Fruit fly (Drosophila melanogaster) whole organism, embryonic: Measurements from ENCODE around the gene CG6345.

Experiments used
- ATbp ChIP-seq: fragments of 200-800 bp; sonication (Bioruptor generic); optimal IDR thresholded peaks from 2 replicates; lab custom pipeline; 2017; ENCODE audit warnings: missing biosample characterization, mild to moderate bottlenecking, missing genetic modification characterization, missing genetic modification reagents
- CG10565 ChIP-seq: fragments of 200-800 bp; sonication (Bioruptor generic); optimal IDR thresholded peaks from 3 replicates; lab custom pipeline; 2016; ENCODE audit warnings: missing biosample characterization, mild to moderate bottlenecking, missing genetic modification characterization
- CG11504 ChIP-seq: fragments of 200-800 bp; sonication (Bioruptor generic); optimal IDR thresholded peaks from 3 replicates; lab custom pipeline; 2019; ENCODE audit warnings: missing biosample characterization, mild to moderate bottlenecking, missing genetic modification characterization, moderate library complexity
- CG13424 ChIP-seq: fragments of 200-800 bp; sonication (Bioruptor generic); optimal IDR thresholded peaks from 2 replicates; lab custom pipeline; 2019; ENCODE audit warnings: missing biosample characterization, mild to moderate bottlenecking, missing genetic modification characterization, moderate library complexity
- CG13775 ChIP-seq: fragments of 200-800 bp; sonication (Bioruptor generic); optimal IDR thresholded peaks from 3 replicates; lab custom pipeline; 2017; ENCODE audit warnings: missing biosample characterization, mild to moderate bottlenecking, missing genetic modification characterization
- CG15269 ChIP-seq: fragments of 200-800 bp; sonication (Bioruptor generic); optimal IDR thresholded peaks from 2 replicates; lab custom pipeline; 2018; ENCODE audit warnings: missing biosample characterization, mild to moderate bottlenecking, missing genetic modification characterization, moderate library complexity
- CG15479 ChIP-seq: fragments of 200-800 bp; sonication (Bioruptor generic); optimal IDR thresholded peaks from 3 replicates; lab custom pipeline; 2019; ENCODE audit warnings: missing biosample characterization, mild to moderate bottlenecking, missing genetic modification characterization, moderate library complexity
- CG15514 ChIP-seq: fragments of 200-800 bp; sonication (Bioruptor generic); optimal IDR thresholded peaks from 3 replicates; lab custom pipeline; 2017; ENCODE audit warnings: missing biosample characterization, missing genetic modification characterization, mild to moderate bottlenecking, moderate library complexity, missing genetic modification reagents
- CG17328 ChIP-seq: fragments of 200-800 bp; sonication (Bioruptor generic); IDR thresholded peaks from 2 replicates; pipeline ENCODE4 v1.3.6; 2022; ENCODE audit warnings: missing biosample characterization, missing genetic modification characterization
- CG2678 ChIP-seq: fragments of 200-800 bp; sonication (Bioruptor generic); optimal IDR thresholded peaks from 3 replicates; lab custom pipeline; 2019; ENCODE audit warnings: missing biosample characterization, mild to moderate bottlenecking, missing genetic modification characterization, moderate library complexity
- CG3065 ChIP-seq: fragments of 200-800 bp; sonication (Bioruptor generic); optimal IDR thresholded peaks from 2 replicates; lab custom pipeline; 2016; ENCODE audit warnings: missing biosample characterization, missing genetic modification characterization
- CG31224 ChIP-seq: fragments of 200-800 bp; sonication (Bioruptor generic); IDR thresholded peaks from 2 replicates; pipeline ENCODE4 v1.3.6; 2022; ENCODE audit warnings: missing biosample characterization, missing genetic modification characterization
- CG33213 ChIP-seq: fragments of 200-800 bp; sonication (Bioruptor generic); optimal IDR thresholded peaks from 3 replicates; lab custom pipeline; 2016; ENCODE audit warnings: missing biosample characterization, missing genetic modification characterization
- CG33557 ChIP-seq: fragments of 200-800 bp; sonication (Bioruptor generic); optimal IDR thresholded peaks from 2 replicates; lab custom pipeline; 2019; ENCODE audit warnings: missing biosample characterization, mild to moderate bottlenecking, missing genetic modification characterization, moderate library complexity
- CG4424 ChIP-seq: fragments of 200-800 bp; sonication (Bioruptor generic); optimal IDR thresholded peaks from 3 replicates; lab custom pipeline; 2016; ENCODE audit warnings: missing biosample characterization, missing genetic modification characterization
- CG4730 ChIP-seq: fragments of 200-800 bp; sonication (Bioruptor generic); IDR thresholded peaks from 2 replicates; pipeline ENCODE4 v1.3.6; 2022; ENCODE audit warnings: missing biosample characterization, missing genetic modification characterization
- CG6254 ChIP-seq: fragments of 200-800 bp; sonication (Bioruptor generic); optimal IDR thresholded peaks from 3 replicates; lab custom pipeline; 2017; ENCODE audit warnings: mild to moderate bottlenecking, missing biosample characterization, missing genetic modification reagents, missing genetic modification characterization
- CG6813 ChIP-seq: fragments of 200-800 bp; sonication (Bioruptor generic); optimal IDR thresholded peaks from 2 replicates; lab custom pipeline; 2017; ENCODE audit warnings: missing biosample characterization, missing genetic modification characterization, mild to moderate bottlenecking, moderate library complexity, missing genetic modification reagents
- CG8924 ChIP-seq: fragments of 200-800 bp; optimal IDR thresholded peaks from 3 replicates; lab custom pipeline; 2019; ENCODE audit warnings: missing biosample characterization, mild to moderate bottlenecking, missing genetic modification characterization, moderate library complexity
- CG9797 ChIP-seq: fragments of 200-800 bp; sonication (Bioruptor generic); optimal IDR thresholded peaks from 3 replicates; lab custom pipeline; 2018; ENCODE audit warnings: missing biosample characterization, mild to moderate bottlenecking, missing genetic modification characterization
- Doc2 ChIP-seq: fragments of 200-800 bp; sonication (Bioruptor generic); IDR thresholded peaks from 2 replicates; pipeline ENCODE4 v1.3.6; 2022; ENCODE audit warnings: missing biosample characterization, missing genetic modification characterization
- E2f1 ChIP-seq: fragments of 200-800 bp; sonication (Bioruptor generic); IDR thresholded peaks from 2 replicates; pipeline ENCODE4 v1.3.6; 2022; ENCODE audit warnings: missing biosample characterization, missing genetic modification characterization
- Hmr ChIP-seq: fragments of 200-800 bp; sonication (Bioruptor generic); optimal IDR thresholded peaks from 3 replicates; lab custom pipeline; 2017; ENCODE audit warnings: mild to moderate bottlenecking, missing biosample characterization, missing genetic modification reagents, missing genetic modification characterization
- Med ChIP-seq: fragments of 200-800 bp; sonication (Bioruptor generic); peaks from one replicate; lab custom pipeline; 2016; ENCODE audit warnings: missing biosample characterization, missing genetic modification characterization, mild to moderate bottlenecking, inconsistent platforms, moderate library complexity
- Scr ChIP-seq: fragments of 200-800 bp; sonication (Bioruptor generic); IDR thresholded peaks from 2 replicates; pipeline ENCODE4 v1.3.6; 2022; ENCODE audit warnings: missing biosample characterization, missing genetic modification characterization; ENCODE audit not compliant: partially characterized antibody
- Sox102F ChIP-seq: fragments of 200-800 bp; sonication (Bioruptor generic); optimal IDR thresholded peaks from 2 replicates; lab custom pipeline; 2018; ENCODE audit warnings: missing biosample characterization, mild to moderate bottlenecking, missing genetic modification characterization, moderate library complexity
- Spps ChIP-seq: fragments of 200-800 bp; sonication (Bioruptor generic); optimal IDR thresholded peaks from 2 replicates; lab custom pipeline; 2018; ENCODE audit warnings: missing biosample characterization, mild to moderate bottlenecking, missing genetic modification characterization
- Stat92E ChIP-seq, 3 experiments: fragments of >200 bp in 2 of 3; fragments of 200-800 bp in 1 of 3; sonication (Bioruptor generic) in 1 of 3; optimal IDR thresholded peaks; 2 replicates each; lab custom pipeline; 2017 to 2019; ENCODE audit warnings: missing biosample characterization in 3 of 3, missing genetic modification characterization in 3 of 3, mild to moderate bottlenecking in 1 of 3, moderate library complexity in 1 of 3
- Trl ChIP-seq, 3 experiments: fragments of >200 bp in 2 of 3; fragments of 200-800 bp in 1 of 3; sonication (Bioruptor generic) in 1 of 3; optimal IDR thresholded peaks; 2 replicates in 1 of 3; 3 replicates in 2 of 3; lab custom pipeline; 2016 to 2017; ENCODE audit warnings: missing biosample characterization in 1 of 3, missing genetic modification characterization in 1 of 3
- br ChIP-seq: fragments of >200 bp; optimal IDR thresholded peaks from 2 replicates; lab custom pipeline; 2017
- bsh ChIP-seq, 2 experiments: fragments of 200-800 bp; sonication (Bioruptor generic); optimal IDR thresholded peaks; 2 replicates each; lab custom pipeline; 2017 to 2018; ENCODE audit warnings: mild to moderate bottlenecking in 2 of 2, missing biosample characterization in 2 of 2, missing genetic modification characterization in 2 of 2, moderate library complexity in 1 of 2
- cas ChIP-seq: fragments of 200-800 bp; sonication (Bioruptor generic); IDR thresholded peaks from 2 replicates; pipeline ENCODE4 v1.3.6; 2022; ENCODE audit warnings: missing biosample characterization, missing genetic modification characterization
- dmrt99B ChIP-seq: fragments of 200-800 bp; sonication (Bioruptor generic); optimal IDR thresholded peaks from 2 replicates; lab custom pipeline; 2018; ENCODE audit warnings: missing biosample characterization, mild to moderate bottlenecking, missing genetic modification characterization, moderate library complexity
- emc ChIP-seq: fragments of 200-800 bp; sonication (Bioruptor generic); optimal IDR thresholded peaks from 2 replicates; lab custom pipeline; 2016; ENCODE audit warnings: missing biosample characterization, missing genetic modification characterization
- gsb-n ChIP-seq: fragments of 200-800 bp; sonication (Bioruptor generic); optimal IDR thresholded peaks from 3 replicates; lab custom pipeline; 2018; ENCODE audit warnings: missing biosample characterization, mild to moderate bottlenecking, missing genetic modification characterization
- her ChIP-seq: fragments of 200-800 bp; sonication (Bioruptor generic); optimal IDR thresholded peaks from 2 replicates; lab custom pipeline; 2016; ENCODE audit warnings: missing biosample characterization, missing genetic modification characterization
- inv ChIP-seq: fragments of 200-800 bp; sonication (Bioruptor generic); IDR thresholded peaks from 2 replicates; pipeline ENCODE4 v1.3.6; 2022; ENCODE audit warnings: missing biosample characterization, missing genetic modification characterization; ENCODE audit not compliant: partially characterized antibody
- jing ChIP-seq: fragments of 200-800 bp; sonication (Bioruptor generic); optimal IDR thresholded peaks from 2 replicates; lab custom pipeline; 2018; ENCODE audit warnings: missing biosample characterization, mild to moderate bottlenecking, missing genetic modification characterization
- lmd ChIP-seq: fragments of 200-800 bp; sonication (Bioruptor generic); IDR thresholded peaks from 2 replicates; pipeline ENCODE4 v1.3.6; 2022; ENCODE audit warnings: missing biosample characterization, missing genetic modification characterization
- lola ChIP-seq, 3 experiments: fragments of >200 bp in 2 of 3; fragments of 200-800 bp in 1 of 3; sonication (Bioruptor generic) in 1 of 3; optimal IDR thresholded peaks; 2 replicates each; lab custom pipeline; 2017 to 2019; ENCODE audit warnings: missing biosample characterization in 3 of 3, missing genetic modification characterization in 3 of 3, mild to moderate bottlenecking in 1 of 3, moderate library complexity in 1 of 3
- lov ChIP-seq, 2 experiments: fragments of 200-800 bp in 1 of 2; fragments of >200 bp in 1 of 2; sonication (Bioruptor generic) in 1 of 2; IDR thresholded peaks in 1 of 2; optimal IDR thresholded peaks in 1 of 2; 2 replicates in 1 of 2; 3 replicates in 1 of 2; pipeline versions ENCODE4 v1.3.6 to Lab custom; 2017 to 2022; ENCODE audit warnings: missing biosample characterization in 1 of 2, missing genetic modification characterization in 1 of 2
- pan ChIP-seq, 4 experiments: fragments of >200 bp in 3 of 4; fragments of 200-800 bp in 1 of 4; sonication (Bioruptor generic) in 1 of 4; optimal IDR thresholded peaks in 3 of 4; IDR thresholded peaks in 1 of 4; 2 replicates each; pipeline versions ENCODE4 v1.3.6 to Lab custom; 2017 to 2022; ENCODE audit warnings: missing biosample characterization in 2 of 4, missing genetic modification characterization in 2 of 4, mixed read lengths in 1 of 4
- pfk ChIP-seq: fragments of 200-800 bp; sonication (Bioruptor generic); optimal IDR thresholded peaks from 2 replicates; lab custom pipeline; 2018; ENCODE audit warnings: missing biosample characterization, mild to moderate bottlenecking, missing genetic modification characterization, moderate library complexity
- run ChIP-seq: fragments of 200-800 bp; sonication (Bioruptor generic); optimal IDR thresholded peaks from 3 replicates; lab custom pipeline; 2018; ENCODE audit warnings: missing biosample characterization, mild to moderate bottlenecking, missing genetic modification characterization
- salm ChIP-seq: fragments of 200-800 bp; sonication (Bioruptor generic); optimal IDR thresholded peaks from 2 replicates; lab custom pipeline; 2018; ENCODE audit warnings: missing biosample characterization, mild to moderate bottlenecking, missing genetic modification characterization
- scrt ChIP-seq: fragments of 200-800 bp; sonication (Bioruptor generic); optimal IDR thresholded peaks from 2 replicates; lab custom pipeline; 2018; ENCODE audit warnings: missing biosample characterization, mild to moderate bottlenecking, missing genetic modification characterization, moderate library complexity
- sob ChIP-seq: fragments of 200-800 bp; sonication (Bioruptor generic); IDR thresholded peaks from 2 replicates; pipeline ENCODE4 v1.3.6; 2022; ENCODE audit warnings: missing biosample characterization, missing genetic modification characterization
- wek ChIP-seq: fragments of 200-800 bp; sonication (Bioruptor generic); optimal IDR thresholded peaks from 3 replicates; lab custom pipeline; 2018; ENCODE audit warnings: missing biosample characterization, mild to moderate bottlenecking, missing genetic modification characterization, moderate library complexity

The CG6345 gene

DNA sequence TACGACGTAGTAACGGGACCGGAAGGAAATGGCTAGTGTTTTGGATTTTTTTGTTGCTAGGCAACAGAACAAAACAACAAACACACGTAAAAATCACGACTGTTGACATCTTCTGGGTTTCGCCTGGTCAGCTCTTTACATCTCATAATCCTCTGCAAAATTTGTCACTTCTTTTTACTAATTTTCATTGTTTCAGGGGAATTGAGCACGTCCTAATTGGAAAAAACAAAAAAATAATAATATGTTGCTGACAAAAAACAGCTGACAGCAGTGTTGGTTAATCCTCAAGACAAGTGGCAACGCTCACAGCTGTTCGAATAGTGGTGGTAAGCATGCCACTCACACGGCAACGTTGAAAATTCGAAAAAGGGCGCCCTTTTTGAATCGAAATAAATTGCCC lies 38.0 kb downstream of the CG6345 start, which contains the start of gene Rfx (continued):
- TF ChIP-seq CG6254 (GFP tag; lab: Kevin White, UChicago) (peak; percentile 7), sob (GFP tag; lab: Robert Waterston, UW) (no peak), Stat92E (GFP tag; optimal IDR thresholded peaks at IDR 0.05; lab: Kevin White, UChicago) (no peak), Med (peak; percentile 81), CG15479 (GFP tag; lab: Kevin White, UChicago) (no peak), Sox102F (GFP tag; lab: Kevin White, UChicago) (no peak), CG11504 (tag; lab: Kevin White, UChicago) (peak; percentile 99), E2f1 (GFP tag; lab: Robert Waterston, UW) (no peak), pfk (GFP tag; lab: Kevin White, UChicago) (no peak), CG2678 (tag; lab: Kevin White, UChicago) (peak; percentile 24), ATbp (GFP tag; lab: Kevin White, UChicago) (no peak), Trl (optimal IDR thresholded peaks at IDR 0.05; lab: Kevin White, UChicago) (no peak), Trl (GFP tag; optimal IDR thresholded peaks at IDR 0.05; lab: Kevin White, UChicago) (no peak), CG15269 (tag; lab: Kevin White, UChicago) (no peak), CG9797 (peak; percentile 47), wek (GFP tag; lab: Kevin White, UChicago) (peak; percentile 11), Spps (no peak), lmd (GFP tag; lab: Robert Waterston, UW) (no peak), CG4730 (no peak), gsb-n (tag; lab: Kevin White, UChicago) (peak; percentile 36), CG33557 (GFP tag; lab: Kevin White, UChicago) (no peak), dmrt99B (tag; lab: Kevin White, UChicago) (no peak), lov (optimal IDR thresholded peaks at IDR 0.05; lab: Kevin White, UChicago) (no peak), lov (GFP tag; IDR thresholded peaks at IDR 0.05; lab: Robert Waterston, UW) (no peak), bsh (GFP tag; optimal IDR thresholded peaks at IDR 0.05; lab: Kevin White, UChicago) (peak in 1 of 2 experiments; percentile 55), CG17328 (GFP tag; lab: Robert Waterston, UW) (no peak), CG13775 (GFP tag; lab: Kevin White, UChicago) (no peak), CG6813 (GFP tag; lab: Kevin White, UChicago) (peak; percentile 50), run (no peak), inv (no peak), CG15514 (peak; percentile 63), Doc2 (GFP tag; lab: Robert Waterston, UW) (no peak), jing (GFP tag; lab: Kevin White, UChicago) (no peak), lola (GFP tag; optimal IDR thresholded peaks at IDR 0.05; lab: Kevin White, UChicago) (no peak), scrt (GFP tag; lab: Kevin White, UChicago) (peak; percentile 63), Scr (GFP tag; lab: Robert Waterston, UW) (no peak), CG3065 (GFP tag; lab: Kevin White, UChicago) (no peak), CG8924 (tag; lab: Kevin White, UChicago) (peak; percentile 83), her (GFP tag; lab: Kevin White, UChicago) (peak; percentile 24), Hmr (GFP tag; lab: Kevin White, UChicago) (peak; percentile 70), cas (GFP tag; lab: Robert Waterston, UW) (no peak), CG13424 (tag; lab: Kevin White, UChicago) (peak; percentile 14), br (lab: Kevin White, UChicago) (no peak), CG4424 (no peak), emc (no peak), CG33213 (GFP tag; lab: Kevin White, UChicago) (no peak), CG31224 (GFP tag; lab: Robert Waterston, UW) (no peak), pan (optimal IDR thresholded peaks at IDR 0.05; lab: Kevin White, UChicago) (no peak), pan (GFP tag; optimal IDR thresholded peaks at IDR 0.05 in 1 of 2, IDR thresholded peaks at IDR 0.05 in 1 of 2) (no peak), CG10565 (GFP tag; lab: Kevin White, UChicago) (no peak), salm (tag; lab: Kevin White, UChicago) (no peak)
